Fruit fly (Drosophila melanogaster) whole organism, embryonic: ENCODE data around the gene CG16998.

ENCODE experiments used
- CG13296 ChIP-seq: fragments of 200-800 bp; sonication (Bioruptor generic); optimal IDR thresholded peaks from 3 replicates; lab custom pipeline; 2018; ENCODE audit warnings: missing biosample characterization, mild to moderate bottlenecking, missing genetic modification characterization
- CG17359 ChIP-seq: fragments of 200-800 bp; sonication (Bioruptor generic); optimal IDR thresholded peaks from 3 replicates; lab custom pipeline; 2018; ENCODE audit warnings: missing biosample characterization, mild to moderate bottlenecking, missing genetic modification characterization, moderate library complexity
- CG18476 ChIP-seq: fragments of 200-800 bp; sonication (Bioruptor generic); optimal IDR thresholded peaks from 2 replicates; lab custom pipeline; 2016; ENCODE audit warnings: missing biosample characterization, mild to moderate bottlenecking, missing genetic modification characterization
- CG2712 ChIP-seq: fragments of 200-800 bp; optimal IDR thresholded peaks from 3 replicates; lab custom pipeline; 2019; ENCODE audit warnings: missing biosample characterization, mild to moderate bottlenecking, missing genetic modification characterization, moderate library complexity
- CG4730 ChIP-seq: fragments of 200-800 bp; sonication (Bioruptor generic); IDR thresholded peaks from 2 replicates; pipeline ENCODE4 v1.3.6; 2022; ENCODE audit warnings: missing biosample characterization, missing genetic modification characterization
- Ptx1 ChIP-seq: fragments of 200-800 bp; sonication (Bioruptor generic); IDR thresholded peaks from 2 replicates; pipeline ENCODE4 v1.3.6; 2022; ENCODE audit warnings: missing biosample characterization, missing genetic modification characterization
- danr ChIP-seq: fragments of 200-800 bp; sonication (Bioruptor generic); IDR thresholded peaks from 2 replicates; pipeline ENCODE4 v1.3.6; 2022; ENCODE audit warnings: missing biosample characterization, missing genetic modification characterization
- esg ChIP-seq: fragments of 200-800 bp; sonication (Bioruptor generic); conservative IDR thresholded peaks from 2 replicates; pipeline ENCODE4 v1.3.6; 2022; ENCODE audit warnings: missing biosample characterization, missing genetic modification characterization
- fru ChIP-seq: fragments of >200 bp; optimal IDR thresholded peaks from 2 replicates; lab custom pipeline; 2017
- schlank ChIP-seq: fragments of 200-800 bp; sonication (Bioruptor generic); optimal IDR thresholded peaks from 2 replicates; lab custom pipeline; 2018; ENCODE audit warnings: missing biosample characterization, mild to moderate bottlenecking, missing genetic modification characterization
- wor ChIP-seq: fragments of 200-800 bp; sonication (Bioruptor generic); IDR thresholded peaks from 2 replicates; pipeline ENCODE4 v1.3.6; 2022; ENCODE audit warnings: missing biosample characterization, missing genetic modification characterization

- TF ChIP-seq CG4730 (GFP tag; lab: Robert Waterston, UW), result no peak
- TF ChIP-seq schlank (tag; lab: Kevin White, UChicago), result no peak
- TF ChIP-seq CG13296 (GFP tag; lab: Kevin White, UChicago), result no peak
- no peak for TF ChIP-seq wor (GFP tag; lab: Robert Waterston, UW)
- no peak for TF ChIP-seq danr (GFP tag; lab: Robert Waterston, UW)
- TF ChIP-seq CG2712, result no peak
- no peak for TF ChIP-seq fru
- no peak for TF ChIP-seq CG17359
- no peak for TF ChIP-seq esg
- no peak for TF ChIP-seq Ptx1
- no peak for TF ChIP-seq CG18476
Observed at dm6 chr3L:7560580-7560979, 20.9 kb upstream of the CG16998 start.
